Fruit fly (Drosophila melanogaster) whole organism, prepupa: ENCODE results near the gene Jon65Ai.

Experiments used
- Blimp-1 ChIP-seq: fragments of 200-800 bp; sonication (Bioruptor generic); optimal IDR thresholded peaks from 3 replicates; lab custom pipeline; 2017; ENCODE audit warnings: missing biosample characterization, missing genetic modification characterization, mild to moderate bottlenecking, moderate library complexity, missing genetic modification reagents
- CG10631 ChIP-seq: fragments of 200-800 bp; sonication (Bioruptor generic); optimal IDR thresholded peaks from 2 replicates; lab custom pipeline; 2016; ENCODE audit warnings: missing biosample characterization, missing genetic modification characterization
- CG11294 ChIP-seq: fragments of 200-800 bp; sonication (Bioruptor generic); IDR thresholded peaks from 2 replicates; pipeline ENCODE4 v1.3.6; 2022; ENCODE audit warnings: missing biosample characterization, missing genetic modification characterization
- CG11902 ChIP-seq: fragments of 200-800 bp; sonication (Bioruptor generic); optimal IDR thresholded peaks from 3 replicates; lab custom pipeline; 2016; ENCODE audit warnings: missing biosample characterization, missing genetic modification characterization
- CG15336 ChIP-seq: fragments of 200-800 bp; sonication (Bioruptor generic); IDR thresholded peaks from 2 replicates; pipeline ENCODE4 v1.3.6; 2022; ENCODE audit warnings: missing biosample characterization, missing genetic modification characterization
- CG1621 ChIP-seq: fragments of 200-800 bp; sonication (Bioruptor generic); optimal IDR thresholded peaks from 3 replicates; lab custom pipeline; 2018; ENCODE audit warnings: missing biosample characterization, mild to moderate bottlenecking, missing genetic modification characterization
- CG16779 ChIP-seq: fragments of 200-800 bp; sonication (Bioruptor generic); optimal IDR thresholded peaks from 3 replicates; lab custom pipeline; 2017; ENCODE audit warnings: missing biosample characterization, mild to moderate bottlenecking, missing genetic modification characterization
- CG3032 ChIP-seq: fragments of 200-800 bp; optimal IDR thresholded peaks from 2 replicates; lab custom pipeline; 2019; ENCODE audit warnings: missing biosample characterization, mild to moderate bottlenecking, missing genetic modification characterization, moderate library complexity
- CG31627 ChIP-seq: fragments of 200-800 bp; sonication (Bioruptor generic); optimal IDR thresholded peaks from 3 replicates; lab custom pipeline; 2016; ENCODE audit warnings: missing biosample characterization, missing genetic modification characterization
- CG34406 ChIP-seq: fragments of 200-800 bp; sonication (Bioruptor generic); optimal IDR thresholded peaks from 3 replicates; lab custom pipeline; 2016; ENCODE audit warnings: missing biosample characterization, missing genetic modification characterization
- CG3919 ChIP-seq: fragments of 200-800 bp; sonication (Bioruptor generic); optimal IDR thresholded peaks from 3 replicates; lab custom pipeline; 2016; ENCODE audit warnings: missing biosample characterization, missing genetic modification characterization
- CG4318 ChIP-seq: fragments of 200-800 bp; sonication (Bioruptor generic); optimal IDR thresholded peaks from 3 replicates; lab custom pipeline; 2017; ENCODE audit warnings: missing biosample characterization, mild to moderate bottlenecking, missing genetic modification characterization
- CG6276 ChIP-seq: fragments of 200-800 bp; sonication (Bioruptor generic); optimal IDR thresholded peaks from 2 replicates; lab custom pipeline; 2017; ENCODE audit warnings: missing biosample characterization, mild to moderate bottlenecking, missing genetic modification characterization
- CG6792 ChIP-seq: fragments of 200-800 bp; sonication (Bioruptor generic); optimal IDR thresholded peaks from 3 replicates; lab custom pipeline; 2016; ENCODE audit warnings: missing biosample characterization, missing genetic modification characterization
- CG6854 ChIP-seq: fragments of 200-800 bp; sonication (Bioruptor generic); optimal IDR thresholded peaks from 2 replicates; lab custom pipeline; 2017; ENCODE audit warnings: missing biosample characterization, mild to moderate bottlenecking, missing genetic modification characterization
- CG7368 ChIP-seq: fragments of 200-800 bp; sonication (Bioruptor generic); optimal IDR thresholded peaks from 3 replicates; lab custom pipeline; 2016; ENCODE audit warnings: missing biosample characterization, missing genetic modification characterization
- CG8119 ChIP-seq: fragments of 200-800 bp; sonication (Bioruptor generic); IDR thresholded peaks from 3 replicates; pipeline ENCODE4 v1.3.6; 2022; ENCODE audit warnings: missing biosample characterization, missing genetic modification characterization
- CG8319 ChIP-seq: fragments of 200-800 bp; sonication (Bioruptor generic); optimal IDR thresholded peaks from 3 replicates; lab custom pipeline; 2016; ENCODE audit warnings: missing biosample characterization, missing genetic modification characterization
- CG8632 ChIP-seq: fragments of 200-800 bp; sonication (Bioruptor generic); optimal IDR thresholded peaks from 3 replicates; lab custom pipeline; 2016; ENCODE audit warnings: missing biosample characterization, missing genetic modification characterization
- Eip75B ChIP-seq: fragments of 200-800 bp; sonication (Bioruptor generic); optimal IDR thresholded peaks from 3 replicates; lab custom pipeline; 2016; ENCODE audit warnings: missing biosample characterization, missing genetic modification characterization
- Eip78C ChIP-seq: fragments of 200-800 bp; sonication (Bioruptor generic); peaks from one replicate; lab custom pipeline; 2016; ENCODE audit warnings: missing biosample characterization, missing genetic modification characterization
- Eip93F ChIP-seq: fragments of 200-800 bp; sonication (Bioruptor generic); optimal IDR thresholded peaks from 2 replicates; lab custom pipeline; 2016; ENCODE audit warnings: missing biosample characterization, mild to moderate bottlenecking, missing genetic modification characterization
- Ets21C ChIP-seq: fragments of 200-800 bp; sonication (Bioruptor generic); optimal IDR thresholded peaks from 3 replicates; lab custom pipeline; 2016; ENCODE audit warnings: missing biosample characterization, missing genetic modification characterization
- Ets96B ChIP-seq: fragments of 200-800 bp; optimal IDR thresholded peaks from 2 replicates; lab custom pipeline; 2019; ENCODE audit warnings: missing biosample characterization, mild to moderate bottlenecking, missing genetic modification characterization, moderate library complexity
- Gug ChIP-seq: fragments of 200-800 bp; sonication (Bioruptor generic); IDR thresholded peaks from 2 replicates; pipeline ENCODE4 v1.3.6; 2022; ENCODE audit warnings: missing biosample characterization, missing genetic modification characterization
- Hr38 ChIP-seq: sonication (Bioruptor generic); optimal IDR thresholded peaks from 2 replicates; lab custom pipeline; 2016; ENCODE audit warnings: missing biosample characterization, missing genetic modification characterization
- Hr39 ChIP-seq: fragments of 200-800 bp; sonication (Bioruptor generic); optimal IDR thresholded peaks from 2 replicates; lab custom pipeline; 2016; ENCODE audit warnings: missing biosample characterization, missing genetic modification characterization
- Hr4 ChIP-seq: fragments of 200-800 bp; sonication (Bioruptor generic); optimal IDR thresholded peaks from 3 replicates; lab custom pipeline; 2016; ENCODE audit warnings: missing biosample characterization, missing genetic modification characterization
- Lpt ChIP-seq: fragments of 200-800 bp; sonication (Bioruptor generic); optimal IDR thresholded peaks from 3 replicates; lab custom pipeline; 2016; ENCODE audit warnings: missing biosample characterization, missing genetic modification characterization
- Smox ChIP-seq: fragments of 200-800 bp; sonication (Bioruptor generic); optimal IDR thresholded peaks from 3 replicates; lab custom pipeline; 2016; ENCODE audit warnings: missing biosample characterization, missing genetic modification characterization
- Sox102F ChIP-seq: fragments of 200-800 bp; sonication (Bioruptor generic); optimal IDR thresholded peaks from 2 replicates; lab custom pipeline; 2016; ENCODE audit warnings: missing biosample characterization, mild to moderate bottlenecking, missing genetic modification characterization
- Sox14 ChIP-seq: fragments of 200-800 bp; sonication (Bioruptor generic); optimal IDR thresholded peaks from 3 replicates; lab custom pipeline; 2016; ENCODE audit warnings: missing biosample characterization, missing genetic modification characterization
- Sox15 ChIP-seq: fragments of 200-800 bp; sonication (Bioruptor generic); optimal IDR thresholded peaks from 3 replicates; lab custom pipeline; 2016; ENCODE audit warnings: missing biosample characterization, missing genetic modification characterization
- achi ChIP-seq: fragments of 200-800 bp; sonication (Bioruptor generic); optimal IDR thresholded peaks from 3 replicates; lab custom pipeline; 2016; ENCODE audit warnings: missing biosample characterization, missing genetic modification characterization
- acj6 ChIP-seq: fragments of 200-800 bp; sonication (Bioruptor generic); optimal IDR thresholded peaks from 3 replicates; lab custom pipeline; 2016; ENCODE audit warnings: missing biosample characterization, missing genetic modification characterization
- dac ChIP-seq: fragments of 200-800 bp; sonication (Bioruptor generic); optimal IDR thresholded peaks from 2 replicates; lab custom pipeline; 2017; ENCODE audit warnings: missing biosample characterization, mild to moderate bottlenecking, missing genetic modification characterization
- dsx ChIP-seq: fragments of 200-800 bp; optimal IDR thresholded peaks from 3 replicates; lab custom pipeline; 2019; ENCODE audit warnings: missing biosample characterization, mild to moderate bottlenecking, missing genetic modification characterization, moderate library complexity; ENCODE audit not compliant: poor library complexity, severe bottlenecking
- eg ChIP-seq: fragments of 200-800 bp; sonication (Bioruptor generic); IDR thresholded peaks from 3 replicates; pipeline ENCODE4 v1.3.6; 2022; ENCODE audit warnings: missing biosample characterization, missing genetic modification characterization
- esn ChIP-seq: fragments of 200-800 bp; sonication (Bioruptor generic); optimal IDR thresholded peaks from 2 replicates; lab custom pipeline; 2016; ENCODE audit warnings: missing biosample characterization, mild to moderate bottlenecking, missing genetic modification characterization, moderate library complexity
- fd59A ChIP-seq: fragments of 200-800 bp; sonication (Bioruptor generic); optimal IDR thresholded peaks from 2 replicates; lab custom pipeline; 2017; ENCODE audit warnings: missing biosample characterization, mild to moderate bottlenecking, missing genetic modification characterization, missing genetic modification reagents
- lz ChIP-seq: fragments of 200-800 bp; sonication (Bioruptor generic); optimal IDR thresholded peaks from 3 replicates; lab custom pipeline; 2016; ENCODE audit warnings: missing biosample characterization, missing genetic modification characterization
- net ChIP-seq: fragments of 200-800 bp; sonication (Bioruptor generic); optimal IDR thresholded peaks from 3 replicates; lab custom pipeline; 2016; ENCODE audit warnings: missing biosample characterization, missing genetic modification characterization
- pdm3 ChIP-seq: fragments of 200-800 bp; sonication (Bioruptor generic); optimal IDR thresholded peaks from 3 replicates; lab custom pipeline; 2016; ENCODE audit warnings: missing biosample characterization, missing genetic modification characterization
- spab ChIP-seq: fragments of 200-800 bp; sonication (Bioruptor generic); optimal IDR thresholded peaks from 2 replicates; lab custom pipeline; 2017; ENCODE audit warnings: missing biosample characterization, mild to moderate bottlenecking, missing genetic modification characterization, missing genetic modification reagents
- ss ChIP-seq, 2 experiments: fragments of 200-800 bp; sonication (Bioruptor generic); optimal IDR thresholded peaks; 2 replicates in 1 of 2; 3 replicates in 1 of 2; lab custom pipeline; 2017 to 2018; ENCODE audit warnings: mild to moderate bottlenecking in 2 of 2, missing biosample characterization in 2 of 2, missing genetic modification characterization in 2 of 2, moderate library complexity in 1 of 2
- topi ChIP-seq: fragments of 200-800 bp; sonication (Bioruptor generic); optimal IDR thresholded peaks from 3 replicates; lab custom pipeline; 2016; ENCODE audit warnings: missing biosample characterization, missing genetic modification characterization
- vri ChIP-seq: fragments of 200-800 bp; sonication (Bioruptor generic); optimal IDR thresholded peaks from 3 replicates; lab custom pipeline; 2016; ENCODE audit warnings: missing biosample characterization, mild to moderate bottlenecking, missing genetic modification characterization

Gene Jon65Ai

DNA sequence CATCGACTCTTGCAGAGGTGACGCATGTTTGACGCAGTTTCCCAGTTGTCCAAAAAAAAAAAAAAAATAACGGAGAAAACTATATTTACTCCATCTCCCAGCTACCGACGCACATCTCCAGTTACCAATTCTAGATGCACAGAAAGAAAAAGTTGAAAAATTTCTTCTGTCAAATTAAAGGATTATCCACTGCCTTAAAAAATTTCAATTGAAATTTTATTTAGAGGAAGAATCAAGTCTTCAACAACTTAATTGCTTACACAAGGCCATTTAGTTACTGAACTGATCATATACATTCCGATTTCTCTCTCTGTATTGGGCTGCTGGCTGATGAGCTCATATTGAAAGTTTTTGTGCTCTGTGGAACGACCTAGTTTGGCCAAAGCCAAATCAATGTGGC, 31.7 kb upstream of the Jon65Ai start (continued):
- peak; percentile 6 for TF ChIP-seq CG4318 (GFP tag; lab: Kevin White, UChicago)
- peak; percentile 36 for TF ChIP-seq CG10631 (GFP tag; lab: Kevin White, UChicago)
- TF ChIP-seq Sox102F (GFP tag; lab: Kevin White, UChicago), result no peak
- TF ChIP-seq CG8632 (GFP tag; lab: Kevin White, UChicago), result no peak
- TF ChIP-seq fd59A (GFP tag; lab: Kevin White, UChicago), result no peak
- no peak for TF ChIP-seq CG31627 (GFP tag; lab: Kevin White, UChicago)
- no peak for TF ChIP-seq Ets96B
- TF ChIP-seq CG34406 (GFP tag; lab: Kevin White, UChicago), result no peak
- TF ChIP-seq vri, result no peak
- TF ChIP-seq Smox (GFP tag; lab: Kevin White, UChicago), result no peak
- no peak for TF ChIP-seq dsx (GFP tag; lab: Kevin White, UChicago)
- TF ChIP-seq Gug (GFP tag; lab: Robert Waterston, UW), result no peak
- TF ChIP-seq Hr39 (GFP tag; lab: Kevin White, UChicago), result peak; percentile 2
- no peak for TF ChIP-seq CG6276 (GFP tag; lab: Kevin White, UChicago)
- peak; percentile 41 for TF ChIP-seq Hr4 (GFP tag; lab: Kevin White, UChicago)
- TF ChIP-seq CG1621 (tag; lab: Kevin White, UChicago), result no peak
- no peak for TF ChIP-seq Sox14 (GFP tag; lab: Kevin White, UChicago)
- no peak for TF ChIP-seq Eip93F (GFP tag; lab: Kevin White, UChicago)
- no peak for TF ChIP-seq ss (GFP tag; optimal IDR thresholded peaks at IDR 0.05; lab: Kevin White, UChicago)
- TF ChIP-seq CG11294 (GFP tag; lab: Robert Waterston, UW), result no peak
- TF ChIP-seq CG6792, result no peak
- no peak for TF ChIP-seq CG16779 (tag; lab: Kevin White, UChicago)
- no peak for TF ChIP-seq Lpt (GFP tag; lab: Kevin White, UChicago)
- no peak for TF ChIP-seq esn (GFP tag; lab: Kevin White, UChicago)
- TF ChIP-seq CG8319 (GFP tag; lab: Kevin White, UChicago), result no peak
- 0 out of 3 replicates have a peak, but pooled peaks have one; percentile 26 for TF ChIP-seq CG8119
- TF ChIP-seq CG6854, result no peak
- peak; percentile 23 for TF ChIP-seq achi (GFP tag; lab: Kevin White, UChicago)
- TF ChIP-seq dac (GFP tag; lab: Kevin White, UChicago), result no peak
- peak; percentile 49 for TF ChIP-seq Eip78C
- TF ChIP-seq CG15336 (GFP tag; lab: Robert Waterston, UW), result peak; percentile 48
- TF ChIP-seq, all 60 proteins: peak for 14

DNA sequence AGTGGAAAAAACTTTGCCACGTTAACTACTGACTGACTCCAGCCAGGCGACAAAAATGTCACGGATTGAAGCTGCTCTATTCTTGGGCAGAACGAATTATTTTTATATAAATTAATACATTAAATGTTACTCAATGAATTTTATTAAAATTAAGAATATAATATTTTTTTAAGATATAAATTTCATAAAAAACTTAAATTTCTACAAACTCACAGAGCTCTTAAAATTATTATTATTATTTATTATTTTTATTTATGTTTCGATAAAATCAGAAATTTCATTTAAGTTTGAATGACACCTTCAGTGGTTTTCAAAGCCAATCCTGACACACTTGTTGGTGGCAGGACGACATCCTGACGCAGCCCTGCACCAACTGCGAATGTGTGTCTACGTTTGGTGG, 30.9 kb upstream of the Jon65Ai start:
- TF ChIP-seq pdm3 (GFP tag; lab: Kevin White, UChicago) (peak; percentile 23), CG11294 (GFP tag; lab: Robert Waterston, UW) (no peak), eg (GFP tag; lab: Robert Waterston, UW) (peak; percentile 62; the same call in 1 of the 3 replicates), CG7368 (GFP tag; lab: Kevin White, UChicago) (no peak), CG8119 (peak; percentile 88), acj6 (peak; percentile 69), Smox (GFP tag; lab: Kevin White, UChicago) (peak; percentile 11), spab (GFP tag; lab: Kevin White, UChicago) (peak; percentile 46), Sox14 (GFP tag; lab: Kevin White, UChicago) (peak; percentile 41), CG3032 (tag; lab: Kevin White, UChicago) (peak; percentile 69), Hr38 (GFP tag; lab: Kevin White, UChicago) (no peak), dsx (GFP tag; lab: Kevin White, UChicago) (peak; percentile 63), Ets21C (GFP tag; lab: Kevin White, UChicago) (no peak), CG6276 (GFP tag; lab: Kevin White, UChicago) (peak; percentile 45), Hr4 (GFP tag; lab: Kevin White, UChicago) (peak; percentile 46), CG8319 (GFP tag; lab: Kevin White, UChicago) (no peak), achi (GFP tag; lab: Kevin White, UChicago) (peak; percentile 83), CG15336 (GFP tag; lab: Robert Waterston, UW) (peak; percentile 77), ss (GFP tag; optimal IDR thresholded peaks at IDR 0.05; lab: Kevin White, UChicago) (peak; percentile 66 to 81), vri (peak; percentile 1), CG6792 (peak; percentile 55), lz (GFP tag; lab: Kevin White, UChicago) (peak; percentile 8), Sox102F (GFP tag; lab: Kevin White, UChicago) (peak; percentile 26), Sox15 (GFP tag; lab: Kevin White, UChicago) (peak; percentile 22), CG34406 (GFP tag; lab: Kevin White, UChicago) (peak; percentile 68), CG3919 (peak; percentile 41), Gug (GFP tag; lab: Robert Waterston, UW) (0 out of 2 replicates have a peak, but pooled peaks have one; percentile 14), Hr39 (GFP tag; lab: Kevin White, UChicago) (peak; percentile 7), CG11902 (GFP tag; lab: Kevin White, UChicago) (no peak), Blimp-1 (GFP tag; lab: Kevin White, UChicago) (no peak), Ets96B (peak; percentile 64), net (GFP tag; lab: Kevin White, UChicago) (peak; percentile 68), Eip75B (no peak), topi (GFP tag; lab: Kevin White, UChicago) (no peak)
